Fruit fly (Drosophila melanogaster) S2 (cell line): ENCODE results near the gene Act5C.

Experiments used
- CG8478 ChIP-seq: fragments of >200 bp; optimal IDR thresholded peaks from 2 replicates; lab custom pipeline; 2018
- CTCF ChIP-seq, 2 experiments: fragments of >200 bp; optimal IDR thresholded peaks; 2 replicates each; lab custom pipeline; 2018

- TF ChIP-seq CTCF (optimal IDR thresholded peaks at IDR 0.05; lab: Kevin White, UChicago) = no peak
- no peak for TF ChIP-seq CG8478 (lab: Kevin White, UChicago)
Measured at dm6 chrX:5947870-5948498, 47.3 kb downstream of the Act5C start, which contains the start of gene CG6041.
